Worm (Caenorhabditis elegans): ENCODE data around the gene try-12.

Gene try-12

DNA sequence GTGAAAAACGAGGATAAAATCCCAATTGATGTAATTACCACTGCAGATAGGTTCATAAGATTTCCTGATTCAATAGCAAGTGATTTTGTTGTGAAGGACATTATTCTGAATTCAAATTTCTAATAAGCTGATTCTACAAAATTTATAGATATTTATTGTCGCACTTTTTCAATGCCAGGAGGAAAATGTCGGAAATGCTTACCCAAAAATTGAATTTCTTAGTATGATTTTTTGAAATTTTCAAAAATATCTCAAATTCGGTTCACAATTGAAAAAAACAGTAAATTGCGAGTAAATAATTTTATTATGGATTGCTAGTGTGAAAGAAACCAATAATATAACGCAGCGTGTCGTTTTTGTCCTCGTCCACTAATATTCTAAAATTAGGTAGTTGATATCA, 43.8 kb downstream of the try-12 start, which contains the start of gene srbc-10:
Gene srbc-10 (minus strand): TSS at position 101 of the 400 bp plus-strand sequence.
- TF ChIP-seq hlh-17 (GFP tag; optimal IDR thresholded peaks at IDR 0.05; ENCODE audit: borderline replicate concordance) = no peak
- no peak for TF ChIP-seq efl-1 (optimal IDR thresholded peaks at IDR 0.05)
- peak in 1 of 2 experiments; percentile 55 for TF ChIP-seq efl-1 (GFP tag; optimal IDR thresholded peaks at IDR 0.05 in 1 of 2)

DNA sequence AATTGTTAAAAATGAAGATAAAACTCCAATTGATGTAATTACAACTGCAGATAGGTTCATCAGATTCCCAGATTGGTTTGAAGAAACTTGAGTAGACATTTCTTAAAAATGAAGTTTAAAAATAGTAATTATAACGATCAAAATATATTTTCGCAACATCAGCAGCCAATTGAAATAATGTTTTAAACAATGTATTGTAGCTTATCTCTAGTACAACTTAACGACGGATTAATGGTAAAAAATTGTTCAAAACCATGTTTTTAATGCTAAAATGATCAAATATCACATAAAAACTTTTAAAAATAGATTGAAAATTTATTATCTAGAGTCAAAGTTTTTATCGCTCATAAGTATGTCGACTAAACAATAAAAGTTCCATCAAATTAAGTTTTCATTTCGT, 46.0 kb downstream of the try-12 start, which contains the start of gene srbc-11:
Gene srbc-11 (minus strand): TSS at position 101 of the 400 bp plus-strand sequence.
- TF ChIP-seq xbp-1 (tag; optimal IDR thresholded peaks at IDR 0.05) = no peak
- no peak for TF ChIP-seq C34B4.2 (tag; optimal IDR thresholded peaks at IDR 0.05)
- TF ChIP-seq snpc-4 (tag; optimal IDR thresholded peaks at IDR 0.05) = no peak
- no peak for TF ChIP-seq snu-23 (GFP tag; optimal IDR thresholded peaks at IDR 0.05)
- TF ChIP-seq mab-9 (GFP tag; IDR thresholded peaks at IDR 0.05) = no peak
- TF ChIP-seq nhr-28 (tag; optimal IDR thresholded peaks at IDR 0.05) = no peak

- TF ChIP-seq elt-2 (tag; optimal IDR thresholded peaks at IDR 0.05) = no peak
- TF ChIP-seq tlp-1 (tag; optimal IDR thresholded peaks at IDR 0.05) = no peak
- no peak for TF ChIP-seq nhr-76 (tag; optimal IDR thresholded peaks at IDR 0.05)
- TF ChIP-seq sup-37 (GFP tag; optimal IDR thresholded peaks at IDR 0.05) = no peak
- no peak for TF ChIP-seq snpc-4 (tag; optimal IDR thresholded peaks at IDR 0.05)
- no peak for TF ChIP-seq lsy-2 (tag; optimal IDR thresholded peaks at IDR 0.05)
- TF ChIP-seq lin-15B (tag; optimal IDR thresholded peaks at IDR 0.05) = no peak
- no peak for TF ChIP-seq grh-1 (GFP tag; IDR thresholded peaks at IDR 0.05)
- TF ChIP-seq ceh-82 (tag; optimal IDR thresholded peaks at IDR 0.05) = no peak
- no peak for TF ChIP-seq efl-3 (GFP tag; optimal IDR thresholded peaks at IDR 0.05)
- TF ChIP-seq pag-3 (tag; optimal IDR thresholded peaks at IDR 0.05; ENCODE audit: borderline replicate concordance, insufficient read depth) = no peak
- no peak for TF ChIP-seq egl-27 (tag; optimal IDR thresholded peaks at IDR 0.05)
- no peak for TF ChIP-seq fkh-10 (GFP tag; optimal IDR thresholded peaks at IDR 0.05)
- TF ChIP-seq alr-1 (tag; optimal IDR thresholded peaks at IDR 0.05; ENCODE audit: borderline replicate concordance) = no peak
- TF ChIP-seq lin-35 (GFP tag; optimal IDR thresholded peaks at IDR 0.05) = no peak
- TF ChIP-seq ceh-88 (GFP tag; IDR thresholded peaks at IDR 0.05) = no peak
- TF ChIP-seq rnt-1 (tag; optimal IDR thresholded peaks at IDR 0.05) = no peak
Observed at ce11 chrV:7497440-7497839, 48.3 kb downstream of the try-12 start, which contains the start of gene srh-79. Gene srh-79, plus strand, starts transcription at chrV:7497740.
